Worm (Caenorhabditis elegans): ENCODE results near the gene F39G3.3.
A peak's percentile ranks its signal among the peaks of the same experiment; 100 is the strongest.

F39G3.3 gene

DNA sequence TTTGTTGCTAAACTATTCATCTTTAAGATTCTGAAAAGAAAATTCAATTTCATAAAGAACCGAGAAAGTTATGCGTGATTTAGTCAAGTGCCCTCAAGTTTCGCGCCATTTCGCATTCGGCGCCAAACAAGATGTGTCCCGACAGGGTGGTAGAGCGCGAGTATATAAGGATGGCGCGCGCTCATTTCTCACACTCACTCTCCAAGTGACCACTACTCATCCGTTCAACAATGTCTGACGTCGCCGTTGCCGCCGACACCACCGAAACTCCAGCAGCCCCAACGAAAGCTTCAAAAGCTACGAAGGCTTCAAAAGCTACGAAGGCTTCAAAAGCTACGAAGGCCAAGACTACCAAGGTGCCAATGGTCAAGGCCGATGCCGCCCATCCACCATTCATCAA, 22.4 kb downstream of the F39G3.3 start, which contains the start of gene hil-4:
Gene hil-4 (plus strand): TSS at position 191 of the 400 bp plus-strand sequence.
- TF ChIP-seq aha-1 (tag) (peak; percentile 73), nhr-11 (tag; optimal IDR thresholded peaks at IDR 0.05) (no peak), ceh-82 (tag; optimal IDR thresholded peaks at IDR 0.05) (no peak), F37D6.2 (tag; optimal IDR thresholded peaks at IDR 0.05) (no peak), nhr-237 (tag; optimal IDR thresholded peaks at IDR 0.05) (no peak), tag-97 (GFP tag; IDR thresholded peaks at IDR 0.05) (no peak), ceh-44 (GFP tag; IDR thresholded peaks at IDR 0.05) (peak; percentile 54; the same call in 1 of the 2 replicates), nhr-25 (tag; optimal IDR thresholded peaks at IDR 0.05; ENCODE audit: borderline replicate concordance, insufficient read depth) (no peak), pqm-1 (tag; optimal IDR thresholded peaks at IDR 0.05) (no peak), mdt-29 (GFP tag; IDR thresholded peaks at IDR 0.05) (no peak), lsy-2 (tag; optimal IDR thresholded peaks at IDR 0.05) (no peak), madf-9 (GFP tag; conservative IDR thresholded peaks at IDR 0.05) (no peak), mdl-1 (tag; optimal IDR thresholded peaks at IDR 0.05) (no peak), madf-5 (GFP tag; IDR thresholded peaks at IDR 0.05) (no peak), nhr-48 (tag; optimal IDR thresholded peaks at IDR 0.05) (no peak), ztf-11 (tag; optimal IDR thresholded peaks at IDR 0.05) (no peak), spr-1 (tag; optimal IDR thresholded peaks at IDR 0.05) (no peak), egl-27 (tag; optimal IDR thresholded peaks at IDR 0.05) (no peak), dmd-8 (GFP tag; IDR thresholded peaks at IDR 0.05) (no peak), R02D3.7 (tag; optimal IDR thresholded peaks at IDR 0.05) (no peak), fkh-10 (GFP tag; optimal IDR thresholded peaks at IDR 0.05) (no peak), Y48G9A.11 (GFP tag; IDR thresholded peaks at IDR 0.05) (peak; percentile 59), duxl-1 (tag; optimal IDR thresholded peaks at IDR 0.05; ENCODE audit: poor library complexity) (no peak), skn-1 (tag; optimal IDR thresholded peaks at IDR 0.05) (no peak), unc-130 (GFP tag; optimal IDR thresholded peaks at IDR 0.05) (peak; percentile 7), lin-15B (tag; optimal IDR thresholded peaks at IDR 0.05) (no peak), Y75B8A.6 (GFP tag; IDR thresholded peaks at IDR 0.05) (no peak), rbr-2 (tag; optimal IDR thresholded peaks at IDR 0.05) (no peak), saeg-2 (GFP tag; IDR thresholded peaks at IDR 0.05) (no peak), cey-2 (tag; optimal IDR thresholded peaks at IDR 0.05; ENCODE audit: borderline replicate concordance, insufficient read depth) (no peak), tra-1 (GFP tag; IDR thresholded peaks at IDR 0.05) (no peak), lin-1 (GFP tag; IDR thresholded peaks at IDR 0.05) (no peak), set-16 (GFP tag; IDR thresholded peaks at IDR 0.05) (no peak), mep-1 (tag; optimal IDR thresholded peaks at IDR 0.05) (no peak), nhr-6 (tag; optimal IDR thresholded peaks at IDR 0.05) (no peak), zip-11 (GFP tag; IDR thresholded peaks at IDR 0.05) (no peak), mxl-3 (GFP tag; optimal IDR thresholded peaks at IDR 0.05) (no peak), fos-1 (tag; optimal IDR thresholded peaks at IDR 0.05) (no peak), F44E2.7 (GFP tag; IDR thresholded peaks at IDR 0.05) (no peak), daf-19 (GFP tag; conservative IDR thresholded peaks at IDR 0.05) (no peak), snpc-1.2 (GFP tag; IDR thresholded peaks at IDR 0.05) (0 out of 2 replicates have a peak, but pooled peaks have one; percentile 25), ama-1 (optimal IDR thresholded peaks at IDR 0.05) (no peak), ztf-7 (tag; optimal IDR thresholded peaks at IDR 0.05) (no peak), ces-1 (GFP tag; optimal IDR thresholded peaks at IDR 0.05) (no peak), lin-38 (GFP tag; IDR thresholded peaks at IDR 0.05) (peak; percentile 22; the same call in 1 of the 2 replicates), ZK546.5 (tag; optimal IDR thresholded peaks at IDR 0.05) (no peak), dmd-9 (GFP tag; IDR thresholded peaks at IDR 0.05) (no peak), aly-2 (tag; optimal IDR thresholded peaks at IDR 0.05) (no peak), egl-43 (GFP tag; IDR thresholded peaks at IDR 0.05) (0 out of 2 replicates have a peak, but pooled peaks have one; percentile 67), lim-7 (GFP tag; IDR thresholded peaks at IDR 0.05) (peak; percentile 45; the same call in 1 of the 2 replicates), ceh-32 (tag; optimal IDR thresholded peaks at IDR 0.05; ENCODE audit: poor library complexity) (no peak)

Data from whole organism, L4 larva.